Worm (Caenorhabditis elegans) whole organism, late embryonic: ENCODE measurements around the gene K12H6.5.

ENCODE experiments used
- sox-2 ChIP-seq: fragments of 200-800 bp; sonication (Bioruptor generic); IDR thresholded peaks from 2 replicates; pipeline ENCODE4 v1.3.6; 2022; ENCODE audit warnings: missing genetic modification reagents, missing genetic modification characterization, missing compliant biosample characterization
- ttx-3 ChIP-seq: sonication (generic microtip); optimal IDR thresholded peaks from 2 replicates; lab custom pipeline; 2016; ENCODE audit warnings: missing genetic modification reagents, missing genetic modification characterization, missing compliant biosample characterization

ce11 chrII:2795413-2795812, 30.6 kb downstream of the K12H6.5 start:
- no peak for TF ChIP-seq sox-2 (GFP tag; lab: Robert Waterston, UW)
- TF ChIP-seq ttx-3 (tag; lab: Kevin White, UChicago) = no peak
